Fruit fly (Drosophila melanogaster) whole organism, embryonic: ENCODE results near the gene wuho.
A peak's percentile ranks its signal among the peaks of the same experiment; 100 is the strongest.

Experiments used
- Blimp-1 ChIP-seq: fragments of 200-800 bp; sonication (Bioruptor generic); optimal IDR thresholded peaks from 3 replicates; lab custom pipeline; 2018; ENCODE audit warnings: missing biosample characterization, missing genetic modification characterization, mild to moderate bottlenecking, moderate library complexity, missing genetic modification reagents
- C15 ChIP-seq: fragments of 200-800 bp; sonication (Bioruptor generic); IDR thresholded peaks from 3 replicates; pipeline ENCODE4 v1.3.6; 2022; ENCODE audit warnings: missing biosample characterization, missing genetic modification characterization
- CG1024 ChIP-seq: fragments of 200-800 bp; sonication (Bioruptor generic); IDR thresholded peaks from 2 replicates; pipeline ENCODE4 v1.3.6; 2022; ENCODE audit warnings: missing biosample characterization, missing genetic modification characterization
- CG11085 ChIP-seq: fragments of 200-800 bp; sonication (Bioruptor generic); IDR thresholded peaks from 2 replicates; pipeline ENCODE4 v1.3.6; 2022; ENCODE audit warnings: missing biosample characterization, missing genetic modification characterization
- CG12744 ChIP-seq: fragments of 200-800 bp; sonication (Bioruptor generic); optimal IDR thresholded peaks from 2 replicates; lab custom pipeline; 2016; ENCODE audit warnings: missing biosample characterization, missing genetic modification characterization
- CG13624 ChIP-seq: fragments of 200-800 bp; sonication (Bioruptor generic); optimal IDR thresholded peaks from 2 replicates; lab custom pipeline; 2016; ENCODE audit warnings: missing biosample characterization, missing genetic modification characterization
- CG13775 ChIP-seq: fragments of 200-800 bp; sonication (Bioruptor generic); optimal IDR thresholded peaks from 3 replicates; lab custom pipeline; 2017; ENCODE audit warnings: missing biosample characterization, mild to moderate bottlenecking, missing genetic modification characterization
- CG14050 ChIP-seq: fragments of 200-800 bp; sonication (Bioruptor generic); IDR thresholded peaks from 3 replicates; pipeline ENCODE4 v1.3.6; 2022; ENCODE audit warnings: missing biosample characterization, missing genetic modification characterization
- CG17385 ChIP-seq: fragments of 200-800 bp; sonication (Bioruptor generic); optimal IDR thresholded peaks from 3 replicates; lab custom pipeline; 2018; ENCODE audit warnings: missing biosample characterization, mild to moderate bottlenecking, missing genetic modification characterization
- CG2129 ChIP-seq: fragments of 200-800 bp; sonication (Bioruptor generic); IDR thresholded peaks from 2 replicates; pipeline ENCODE4 v1.3.6; 2022; ENCODE audit warnings: missing biosample characterization, missing genetic modification characterization; ENCODE audit not compliant: partially characterized antibody
- CG2199 ChIP-seq: fragments of 200-800 bp; sonication (Bioruptor generic); IDR thresholded peaks from 3 replicates; pipeline ENCODE4 v1.3.6; 2022; ENCODE audit warnings: missing biosample characterization, missing genetic modification characterization
- CG2712 ChIP-seq: fragments of 200-800 bp; optimal IDR thresholded peaks from 3 replicates; lab custom pipeline; 2019; ENCODE audit warnings: missing biosample characterization, mild to moderate bottlenecking, missing genetic modification characterization, moderate library complexity
- CG32772 ChIP-seq: fragments of 200-800 bp; sonication (Bioruptor generic); IDR thresholded peaks from 2 replicates; pipeline ENCODE4 v1.3.6; 2022; ENCODE audit warnings: missing biosample characterization, missing genetic modification characterization
- CG34422 ChIP-seq: fragments of 200-800 bp; sonication (Bioruptor generic); IDR thresholded peaks from 3 replicates; pipeline ENCODE4 v1.3.6; 2022; ENCODE audit warnings: missing biosample characterization, missing genetic modification characterization
- CG3847 ChIP-seq: fragments of 200-800 bp; sonication (Bioruptor generic); IDR thresholded peaks from 2 replicates; pipeline ENCODE4 v1.3.6; 2022; ENCODE audit warnings: missing biosample characterization, missing genetic modification characterization
- CG43689 ChIP-seq: fragments of 200-800 bp; sonication (Bioruptor generic); IDR thresholded peaks from 2 replicates; pipeline ENCODE4 v1.3.6; 2022; ENCODE audit warnings: missing biosample characterization, missing genetic modification characterization
- CG4404 ChIP-seq: fragments of 200-800 bp; sonication (Bioruptor generic); IDR thresholded peaks from 2 replicates; pipeline ENCODE4 v1.3.6; 2022; ENCODE audit warnings: missing biosample characterization, missing genetic modification characterization
- CG4854 ChIP-seq: fragments of 200-800 bp; sonication (Bioruptor generic); optimal IDR thresholded peaks from 2 replicates; lab custom pipeline; 2016; ENCODE audit warnings: missing biosample characterization, missing genetic modification characterization, inconsistent platforms
- CG8478 ChIP-seq: fragments of >200 bp; optimal IDR thresholded peaks from 2 replicates; lab custom pipeline; 2018
- CG9215 ChIP-seq: fragments of 200-800 bp; sonication (Bioruptor generic); IDR thresholded peaks from 2 replicates; pipeline ENCODE4 v1.3.6; 2022; ENCODE audit warnings: missing biosample characterization, missing genetic modification characterization
- CG9609 ChIP-seq: fragments of 200-800 bp; sonication (Bioruptor generic); optimal IDR thresholded peaks from 3 replicates; lab custom pipeline; 2016; ENCODE audit warnings: missing biosample characterization, missing genetic modification characterization
- Chrac-16 ChIP-seq: fragments of 200-800 bp; sonication (Bioruptor generic); optimal IDR thresholded peaks from 3 replicates; lab custom pipeline; 2016; ENCODE audit warnings: missing biosample characterization, missing genetic modification characterization
- CoRest ChIP-seq: fragments of 200-800 bp; sonication (Bioruptor generic); optimal IDR thresholded peaks from 3 replicates; lab custom pipeline; 2018; ENCODE audit warnings: missing biosample characterization, mild to moderate bottlenecking, missing genetic modification characterization, moderate library complexity
- CrebB ChIP-seq: fragments of 200-800 bp; sonication (Bioruptor generic); optimal IDR thresholded peaks from 3 replicates; lab custom pipeline; 2018; ENCODE audit warnings: missing biosample characterization, mild to moderate bottlenecking, missing genetic modification characterization
- Ets65A ChIP-seq: fragments of 200-800 bp; sonication (Bioruptor generic); peaks from one replicate; lab custom pipeline; 2016; ENCODE audit warnings: missing biosample characterization, missing genetic modification characterization
- Ets97D ChIP-seq: fragments of 200-800 bp; sonication (Bioruptor generic); optimal IDR thresholded peaks from 3 replicates; lab custom pipeline; 2016; ENCODE audit warnings: missing biosample characterization, missing genetic modification characterization
- Hr78 ChIP-seq, 2 experiments: fragments of 200-800 bp in 1 of 2; fragments of >200 bp in 1 of 2; sonication (Bioruptor generic) in 1 of 2; optimal IDR thresholded peaks; 2 replicates each; lab custom pipeline; 2017 to 2019; ENCODE audit warnings: missing biosample characterization in 2 of 2, missing genetic modification characterization in 2 of 2, mild to moderate bottlenecking in 1 of 2, moderate library complexity in 1 of 2
- MESR4 ChIP-seq: fragments of 200-800 bp; sonication (Bioruptor generic); optimal IDR thresholded peaks from 2 replicates; lab custom pipeline; 2018; ENCODE audit warnings: missing biosample characterization, mild to moderate bottlenecking, missing genetic modification characterization, moderate library complexity
- bowl ChIP-seq: fragments of 200-800 bp; sonication (Bioruptor generic); IDR thresholded peaks from 2 replicates; pipeline ENCODE4 v1.3.6; 2022; ENCODE audit warnings: missing biosample characterization, missing genetic modification characterization
- bsh ChIP-seq, 2 experiments: fragments of 200-800 bp; sonication (Bioruptor generic); optimal IDR thresholded peaks; 2 replicates each; lab custom pipeline; 2017 to 2018; ENCODE audit warnings: mild to moderate bottlenecking in 2 of 2, missing biosample characterization in 2 of 2, missing genetic modification characterization in 2 of 2, moderate library complexity in 1 of 2
- chif ChIP-seq, 2 experiments: fragments of 200-800 bp; sonication (Bioruptor generic); optimal IDR thresholded peaks; 3 replicates each; lab custom pipeline; 2016; ENCODE audit warnings: missing biosample characterization in 2 of 2, missing genetic modification characterization in 2 of 2
- crc ChIP-seq: fragments of 200-800 bp; sonication (Bioruptor generic); optimal IDR thresholded peaks from 2 replicates; lab custom pipeline; 2016; ENCODE audit warnings: missing biosample characterization, missing genetic modification characterization
- cwo ChIP-seq: fragments of 200-800 bp; sonication (Bioruptor generic); optimal IDR thresholded peaks from 3 replicates; lab custom pipeline; 2017; ENCODE audit warnings: missing biosample characterization, missing genetic modification characterization, mild to moderate bottlenecking, moderate library complexity, missing genetic modification reagents
- dati ChIP-seq: fragments of 200-800 bp; sonication (Bioruptor generic); IDR thresholded peaks from 2 replicates; pipeline ENCODE4 v1.3.6; 2022; ENCODE audit warnings: missing biosample characterization, missing genetic modification characterization
- dysf ChIP-seq: fragments of 200-800 bp; sonication (Bioruptor generic); IDR thresholded peaks from 3 replicates; pipeline ENCODE4 v1.3.6; 2022; ENCODE audit warnings: missing biosample characterization, missing genetic modification characterization
- eve ChIP-seq, 2 experiments: fragments of >200 bp; optimal IDR thresholded peaks; 2 replicates each; lab custom pipeline; 2017; ENCODE audit warnings: missing biosample characterization in 2 of 2, missing genetic modification characterization in 2 of 2
- exex ChIP-seq: fragments of 200-800 bp; sonication (Bioruptor generic); optimal IDR thresholded peaks from 4 replicates; lab custom pipeline; 2018; ENCODE audit warnings: missing biosample characterization, mild to moderate bottlenecking, missing genetic modification characterization, moderate library complexity
- fd96Cb ChIP-seq: fragments of 200-800 bp; sonication (Bioruptor generic); optimal IDR thresholded peaks from 2 replicates; lab custom pipeline; 2018; ENCODE audit warnings: missing biosample characterization, mild to moderate bottlenecking, missing genetic modification characterization, moderate library complexity
- gcm2 ChIP-seq: fragments of 200-800 bp; sonication (Bioruptor generic); optimal IDR thresholded peaks from 2 replicates; lab custom pipeline; 2016; ENCODE audit warnings: missing biosample characterization, missing genetic modification characterization
- gfzf ChIP-seq: fragments of 200-800 bp; sonication (Bioruptor generic); optimal IDR thresholded peaks from 2 replicates; lab custom pipeline; 2016; ENCODE audit warnings: missing biosample characterization, mild to moderate bottlenecking, missing genetic modification characterization, moderate library complexity
- ind ChIP-seq: fragments of 200-800 bp; sonication (Bioruptor generic); optimal IDR thresholded peaks from 3 replicates; lab custom pipeline; 2016; ENCODE audit warnings: missing biosample characterization, missing genetic modification characterization
- otp ChIP-seq: fragments of 200-800 bp; sonication (Bioruptor generic); IDR thresholded peaks from 3 replicates; pipeline ENCODE4, ENCODE4 v1.3.6; 2022; ENCODE audit warnings: missing biosample characterization, missing genetic modification characterization
- p53 ChIP-seq: fragments of 200-800 bp; sonication (Bioruptor generic); optimal IDR thresholded peaks from 2 replicates; lab custom pipeline; 2016; ENCODE audit warnings: missing biosample characterization, missing genetic modification characterization
- pb ChIP-seq: fragments of 200-800 bp; sonication (Bioruptor generic); optimal IDR thresholded peaks from 3 replicates; lab custom pipeline; 2016; ENCODE audit warnings: missing biosample characterization, missing genetic modification characterization
- salm ChIP-seq: fragments of 200-800 bp; sonication (Bioruptor generic); optimal IDR thresholded peaks from 2 replicates; lab custom pipeline; 2018; ENCODE audit warnings: missing biosample characterization, mild to moderate bottlenecking, missing genetic modification characterization
- scrt ChIP-seq: fragments of 200-800 bp; sonication (Bioruptor generic); optimal IDR thresholded peaks from 2 replicates; lab custom pipeline; 2018; ENCODE audit warnings: missing biosample characterization, mild to moderate bottlenecking, missing genetic modification characterization, moderate library complexity
- sna ChIP-seq: fragments of 200-800 bp; sonication (Bioruptor generic); IDR thresholded peaks from 2 replicates; pipeline ENCODE4 v1.3.6; 2022; ENCODE audit warnings: missing biosample characterization, missing genetic modification characterization; ENCODE audit not compliant: partially characterized antibody
- ssp ChIP-seq: fragments of 200-800 bp; sonication (Bioruptor generic); IDR thresholded peaks from 2 replicates; pipeline ENCODE4 v1.3.6; 2022; ENCODE audit warnings: missing biosample characterization, missing genetic modification characterization
- tna ChIP-seq: fragments of 200-800 bp; sonication (Bioruptor generic); IDR thresholded peaks from 2 replicates; pipeline ENCODE4 v1.3.6; 2022; ENCODE audit warnings: missing biosample characterization, missing genetic modification characterization; ENCODE audit not compliant: partially characterized antibody
- toy ChIP-seq: fragments of 200-800 bp; sonication (Bioruptor generic); IDR thresholded peaks from 2 replicates; pipeline ENCODE4 v1.3.6; 2022; ENCODE audit warnings: missing biosample characterization, missing genetic modification characterization
- vfl ChIP-seq: fragments of 200-800 bp; sonication (Bioruptor generic); optimal IDR thresholded peaks from 2 replicates; lab custom pipeline; 2016; ENCODE audit warnings: missing biosample characterization, missing genetic modification characterization

wuho gene

DNA sequence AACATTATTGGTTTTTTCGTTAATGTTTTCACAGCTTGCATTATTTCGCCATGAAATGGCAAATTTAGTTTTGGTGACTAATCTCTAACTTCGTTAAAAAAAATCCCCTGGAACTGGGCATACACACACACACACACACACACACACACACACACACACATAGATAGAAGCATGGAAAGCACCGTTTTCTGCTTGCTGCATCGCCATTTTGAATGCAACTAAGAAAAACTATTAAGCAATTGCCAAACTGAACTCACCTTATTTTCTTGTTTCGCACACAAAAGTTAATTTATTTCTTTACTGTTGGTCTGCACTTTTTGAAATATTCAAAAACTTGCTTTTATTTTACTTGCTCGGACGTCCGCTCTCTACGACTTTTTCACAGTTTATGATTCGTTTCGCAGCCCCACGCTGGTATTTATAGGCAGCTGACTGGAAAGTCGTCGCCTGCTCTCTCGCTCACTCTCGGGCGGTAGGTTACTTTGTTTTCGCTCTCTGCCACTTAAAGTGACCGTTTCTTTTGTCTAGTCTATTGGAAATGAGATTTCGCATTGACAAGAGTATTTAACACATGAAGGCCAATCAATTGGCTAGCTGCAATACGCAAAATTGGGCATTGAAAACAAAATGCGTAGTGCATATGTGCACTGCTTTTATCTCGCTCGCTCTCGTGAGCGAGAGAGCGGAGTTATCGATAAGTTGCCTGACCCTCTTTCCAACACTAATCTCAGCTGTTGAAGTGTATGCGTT is 8.8 kb upstream of the wuho start (continued):
- TF ChIP-seq tna (GFP tag; lab: Robert Waterston, UW), result 0 out of 2 replicates have a peak, but pooled peaks have one; percentile 30
- TF ChIP-seq dysf, result no peak
- no peak for TF ChIP-seq bowl (GFP tag; lab: Robert Waterston, UW)
- TF ChIP-seq ind (GFP tag; lab: Kevin White, UChicago), result no peak
- peak; percentile 3 for TF ChIP-seq CG2712 (tag; lab: Kevin White, UChicago)
- no peak for TF ChIP-seq gcm2 (GFP tag; lab: Kevin White, UChicago)
- TF ChIP-seq C15, result no peak
- peak; percentile 32 for TF ChIP-seq gfzf (GFP tag; lab: Kevin White, UChicago)
- TF ChIP-seq fd96Cb (tag; lab: Kevin White, UChicago), result no peak
- TF ChIP-seq CG12744, result no peak
- TF ChIP-seq Ets97D (GFP tag; lab: Kevin White, UChicago), result no peak
- TF ChIP-seq CG1024, result peak; percentile 24; the same call in 1 of the 2 replicates
- no peak for TF ChIP-seq chif (GFP tag; optimal IDR thresholded peaks at IDR 0.05; lab: Kevin White, UChicago)
- TF ChIP-seq eve (GFP tag; optimal IDR thresholded peaks at IDR 0.05; lab: Kevin White, UChicago), result no peak
- no peak for TF ChIP-seq CG4404 (GFP tag; lab: Robert Waterston, UW)
- no peak for TF ChIP-seq crc (GFP tag; lab: Kevin White, UChicago)
- TF ChIP-seq Hr78 (GFP tag; optimal IDR thresholded peaks at IDR 0.05; lab: Kevin White, UChicago), result no peak
- TF ChIP-seq CG9215, result no peak
- TF ChIP-seq Blimp-1 (GFP tag; lab: Kevin White, UChicago), result no peak
- TF ChIP-seq CG43689 (GFP tag; lab: Robert Waterston, UW), result no peak
- TF ChIP-seq sna (GFP tag; lab: Robert Waterston, UW), result no peak
- no peak for TF ChIP-seq CoRest (tag; lab: Kevin White, UChicago)
- no peak for TF ChIP-seq Chrac-16 (GFP tag; lab: Kevin White, UChicago)
- no peak for TF ChIP-seq cwo
- no peak for TF ChIP-seq otp
- no peak for TF ChIP-seq vfl (GFP tag; lab: Kevin White, UChicago)
- no peak for TF ChIP-seq CG9609 (GFP tag; lab: Kevin White, UChicago)
- TF ChIP-seq scrt, result peak; percentile 34
- no peak for TF ChIP-seq ssp (GFP tag; lab: Robert Waterston, UW)
- peak; percentile 82 for TF ChIP-seq CG8478 (lab: Kevin White, UChicago)
- TF ChIP-seq CrebB (tag; lab: Kevin White, UChicago), result no peak
- no peak for TF ChIP-seq toy (GFP tag; lab: Robert Waterston, UW)
- TF ChIP-seq CG32772, result no peak
- peak; percentile 53 for TF ChIP-seq Ets65A
- TF ChIP-seq CG14050, result no peak
- TF ChIP-seq salm, result no peak
- no peak for TF ChIP-seq p53 (GFP tag; lab: Kevin White, UChicago)
- TF ChIP-seq CG13775, result no peak
- no peak for TF ChIP-seq CG11085 (GFP tag; lab: Robert Waterston, UW)
- peak; percentile 53 for TF ChIP-seq CG17385 (GFP tag; lab: Kevin White, UChicago)
- no peak for TF ChIP-seq bsh (GFP tag; optimal IDR thresholded peaks at IDR 0.05; lab: Kevin White, UChicago)
- peak; percentile 96 for TF ChIP-seq MESR4
- TF ChIP-seq CG2129, result no peak
- TF ChIP-seq CG4854 (GFP tag; lab: Kevin White, UChicago), result no peak
- TF ChIP-seq CG34422 (GFP tag; lab: Robert Waterston, UW), result peak; percentile 63; the same call in 2 of the 3 replicates
- TF ChIP-seq CG3847 (GFP tag; lab: Robert Waterston, UW), result no peak
- TF ChIP-seq CG2199 (GFP tag; lab: Robert Waterston, UW), result 0 out of 3 replicates have a peak, but pooled peaks have one; percentile 46
- TF ChIP-seq dati (GFP tag; lab: Robert Waterston, UW), result no peak
- TF ChIP-seq pb, result peak; percentile 19
- TF ChIP-seq exex (tag; lab: Kevin White, UChicago), result no peak
- peak; percentile 94 for TF ChIP-seq CG13624
